Worm (Caenorhabditis elegans): Measurements from ENCODE around the gene C54D10.10.

ce11 chrV:12408525-12408924, 41.3 kb downstream of the C54D10.10 start, which contains the start of gene cdr-4:
- TF ChIP-seq ama-1 (optimal IDR thresholded peaks at IDR 0.05) (no peak), ceh-13 (GFP tag; optimal IDR thresholded peaks at IDR 0.05) (no peak), flt-1 (GFP tag; IDR thresholded peaks at IDR 0.05) (no peak), tbx-37 (GFP tag; conservative IDR thresholded peaks at IDR 0.05) (no peak)
